Fruit fly (Drosophila melanogaster): Measurements from ENCODE around the gene ttm50.

dm6 chrX:2698064-2698894, 33.7 kb downstream of the ttm50 start, which contains the start of the genes Spg7 and Lint-O:
- TF ChIP-seq Pif1A (GFP tag; optimal IDR thresholded peaks at IDR 0.05) (no peak), CG4496 (GFP tag; IDR thresholded peaks at IDR 0.05) (no peak), CG13204 (GFP tag; optimal IDR thresholded peaks at IDR 0.05) (no peak)

Data from whole organism, pupa.